Fruit fly (Drosophila melanogaster): ENCODE measurements around the gene CG45413.

CG45413 gene

DNA sequence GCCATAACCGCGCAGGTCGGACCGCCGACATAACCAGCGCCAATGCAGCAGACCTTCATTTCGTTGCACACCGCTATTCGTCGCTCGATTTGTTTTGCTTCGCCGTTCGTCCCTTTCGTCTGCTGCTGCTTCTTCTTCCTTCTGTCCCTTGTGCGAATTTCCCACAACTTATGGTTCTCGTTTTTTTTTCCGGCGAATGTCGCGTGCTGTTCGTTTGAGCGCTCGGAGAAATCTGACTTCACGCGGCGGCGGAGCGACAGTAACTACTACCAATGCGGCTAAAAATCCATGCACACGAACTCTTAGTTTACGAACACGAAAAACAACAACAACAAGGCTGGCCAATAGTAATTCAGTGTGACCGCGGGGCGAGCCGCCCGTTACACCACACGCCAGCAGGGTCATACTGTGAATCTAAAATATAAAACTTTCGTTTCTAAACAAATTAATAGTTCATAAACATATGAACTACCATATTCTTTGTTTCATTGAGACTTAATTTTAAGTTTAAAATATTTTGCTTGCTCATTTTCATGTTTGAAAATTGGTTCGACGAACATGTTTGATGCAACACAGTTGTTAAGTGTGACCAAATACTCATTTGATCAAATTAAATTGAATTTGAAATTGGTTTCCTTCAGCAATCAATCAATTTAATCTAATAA, 32.9 kb upstream of the CG45413 start, which contains the start of gene sgl (continued):
- TF ChIP-seq CrebB (tag; optimal IDR thresholded peaks at IDR 0.05) = peak; percentile 22
- TF ChIP-seq CG10543 (GFP tag; optimal IDR thresholded peaks at IDR 0.05) = peak; percentile 89
- TF ChIP-seq CHES-1-like (GFP tag; optimal IDR thresholded peaks at IDR 0.05) = peak; percentile 48
- TF ChIP-seq lov (optimal IDR thresholded peaks at IDR 0.05) = no peak
- 0 out of 3 replicates have a peak, but pooled peaks have one; percentile 23 for TF ChIP-seq lov (GFP tag; IDR thresholded peaks at IDR 0.05)
- no peak for TF ChIP-seq dimm (GFP tag; IDR thresholded peaks at IDR 0.05)
- peak; percentile 48; the same call in 1 of the 2 replicates for TF ChIP-seq unc-4 (GFP tag; IDR thresholded peaks at IDR 0.05; ENCODE audit: partially characterized antibody)
- TF ChIP-seq dan (GFP tag; IDR thresholded peaks at IDR 0.05) = no peak
- 0 out of 2 replicates have a peak, but pooled peaks have one; percentile 34 for TF ChIP-seq CG16779 (GFP tag; IDR thresholded peaks at IDR 0.05)
- TF ChIP-seq disco-r (GFP tag; optimal IDR thresholded peaks at IDR 0.05) = no peak
- TF ChIP-seq CG3995 (GFP tag; optimal IDR thresholded peaks at IDR 0.05) = no peak
- no peak for TF ChIP-seq danr (GFP tag; IDR thresholded peaks at IDR 0.05)
- TF ChIP-seq run (tag; optimal IDR thresholded peaks at IDR 0.05) = no peak
- peak; percentile 15 for TF ChIP-seq Oli (tag; optimal IDR thresholded peaks at IDR 0.05)
- no peak for TF ChIP-seq z (GFP tag; IDR thresholded peaks at IDR 0.05)
- TF ChIP-seq lmd (GFP tag; IDR thresholded peaks at IDR 0.05) = no peak
- TF ChIP-seq fru (optimal IDR thresholded peaks at IDR 0.05) = no peak
- TF ChIP-seq trh (GFP tag; optimal IDR thresholded peaks at IDR 0.05) = no peak
- TF ChIP-seq CG8388 (GFP tag; optimal IDR thresholded peaks at IDR 0.05) = no peak
- TF ChIP-seq CTCF (GFP tag; optimal IDR thresholded peaks at IDR 0.05) = no peak
- TF ChIP-seq Lhr (GFP tag; optimal IDR thresholded peaks at IDR 0.05) = peak; percentile 98
- peak; percentile 38 for TF ChIP-seq BEAF-32 (GFP tag; optimal IDR thresholded peaks at IDR 0.05)
- no peak for TF ChIP-seq bcd (GFP tag; optimal IDR thresholded peaks at IDR 0.05)
- TF ChIP-seq Dip2 (GFP tag; IDR thresholded peaks at IDR 0.05) = no peak
- TF ChIP-seq nerfin-1 (tag; optimal IDR thresholded peaks at IDR 0.05) = peak; percentile 78
- no peak for TF ChIP-seq phol (tag; optimal IDR thresholded peaks at IDR 0.05)
- no peak for TF ChIP-seq CG6175 (GFP tag; IDR thresholded peaks at IDR 0.05)
- TF ChIP-seq yki (optimal IDR thresholded peaks at IDR 0.05) = no peak
- no peak for TF ChIP-seq TFAM (GFP tag; optimal IDR thresholded peaks at IDR 0.05)
- TF ChIP-seq CG5953 (GFP tag; IDR thresholded peaks at IDR 0.05) = 0 out of 2 replicates have a peak, but pooled peaks have one; percentile 37
- no peak for TF ChIP-seq fd64A (GFP tag; optimal IDR thresholded peaks at IDR 0.05)
- peak; percentile 76 for TF ChIP-seq ci (GFP tag; IDR thresholded peaks at IDR 0.05)
- TF ChIP-seq tio (GFP tag; optimal IDR thresholded peaks at IDR 0.05) = no peak
- peak; percentile 4 to 45 for TF ChIP-seq Pdp1 (GFP tag; optimal IDR thresholded peaks at IDR 0.05)
- no peak for TF ChIP-seq emc (GFP tag; optimal IDR thresholded peaks at IDR 0.05)
- no peak for TF ChIP-seq da (GFP tag; optimal IDR thresholded peaks at IDR 0.05)
- TF ChIP-seq zfh2 (GFP tag; optimal IDR thresholded peaks at IDR 0.05) = no peak
- TF ChIP-seq Trl (optimal IDR thresholded peaks at IDR 0.05) = peak in 1 of 2 experiments; percentile 55
- no peak for TF ChIP-seq Trl (GFP tag; optimal IDR thresholded peaks at IDR 0.05)
- no peak for TF ChIP-seq CG8359 (GFP tag; optimal IDR thresholded peaks at IDR 0.05; ENCODE audit: borderline replicate concordance)
- peak; percentile 57 for TF ChIP-seq CG7987 (GFP tag; optimal IDR thresholded peaks at IDR 0.05)
- TF ChIP-seq Mad (GFP tag; optimal IDR thresholded peaks at IDR 0.05) = peak; percentile 62
- no peak; the same call in 1 of the 2 replicates for TF ChIP-seq crol (GFP tag; IDR thresholded peaks at IDR 0.05)
- no peak for TF ChIP-seq toy (GFP tag; IDR thresholded peaks at IDR 0.05)
- TF ChIP-seq CG7839 (tag; optimal IDR thresholded peaks at IDR 0.05) = peak; percentile 26
- TF ChIP-seq mirr (GFP tag; optimal IDR thresholded peaks at IDR 0.05) = peak; percentile 34
- TF ChIP-seq fu2 (GFP tag; optimal IDR thresholded peaks at IDR 0.05) = no peak
- TF ChIP-seq sim (GFP tag; IDR thresholded peaks at IDR 0.05) = no peak
- no peak for TF ChIP-seq ham (GFP tag; IDR thresholded peaks at IDR 0.05)
- peak; percentile 52 for TF ChIP-seq Ets97D (GFP tag; optimal IDR thresholded peaks at IDR 0.05)
- TF ChIP-seq CG12744 (GFP tag; optimal IDR thresholded peaks at IDR 0.05) = peak; percentile 0
- TF ChIP-seq sens (GFP tag) = peak; percentile 79
- no peak for TF ChIP-seq E2f1 (GFP tag; IDR thresholded peaks at IDR 0.05)

Data from whole organism, embryonic.